Fruit fly (Drosophila melanogaster) whole organism, embryonic: ENCODE measurements around the gene Send1.

Experiments
- CG10543 ChIP-seq: fragments of 200-800 bp; sonication (Bioruptor generic); optimal IDR thresholded peaks from 3 replicates; lab custom pipeline; 2017; ENCODE audit warnings: missing biosample characterization, mild to moderate bottlenecking, missing genetic modification characterization, moderate library complexity
- CG12071 ChIP-seq: fragments of 200-800 bp; sonication (Bioruptor generic); optimal IDR thresholded peaks from 3 replicates; lab custom pipeline; 2018; ENCODE audit warnings: missing biosample characterization, mild to moderate bottlenecking, missing genetic modification characterization
- CG12769 ChIP-seq: fragments of 200-800 bp; sonication (Bioruptor generic); optimal IDR thresholded peaks from 2 replicates; lab custom pipeline; 2019; ENCODE audit warnings: missing biosample characterization, mild to moderate bottlenecking, missing genetic modification characterization, moderate library complexity
- CG13287 ChIP-seq: fragments of 200-800 bp; sonication (Bioruptor generic); IDR thresholded peaks from 2 replicates; pipeline ENCODE4 v1.3.6; 2022; ENCODE audit warnings: missing biosample characterization, missing genetic modification characterization; ENCODE audit not compliant: partially characterized antibody
- CG14710 ChIP-seq: fragments of 200-800 bp; sonication (Bioruptor generic); optimal IDR thresholded peaks from 3 replicates; lab custom pipeline; 2019; ENCODE audit warnings: missing biosample characterization, mild to moderate bottlenecking, missing genetic modification characterization, moderate library complexity
- CG15073 ChIP-seq: fragments of 200-800 bp; sonication (Bioruptor generic); optimal IDR thresholded peaks from 2 replicates; lab custom pipeline; 2016; ENCODE audit warnings: missing biosample characterization, missing genetic modification characterization
- CG15601 ChIP-seq: fragments of 200-800 bp; sonication (Bioruptor generic); optimal IDR thresholded peaks from 3 replicates; lab custom pipeline; 2019; ENCODE audit warnings: missing biosample characterization, mild to moderate bottlenecking, missing genetic modification characterization, moderate library complexity
- CG1603 ChIP-seq: fragments of 200-800 bp; sonication (Bioruptor generic); optimal IDR thresholded peaks from 2 replicates; lab custom pipeline; 2019; ENCODE audit warnings: missing biosample characterization, mild to moderate bottlenecking, missing genetic modification characterization, moderate library complexity
- CG17612 ChIP-seq: fragments of 200-800 bp; sonication (Bioruptor generic); IDR thresholded peaks from 2 replicates; pipeline ENCODE4 v1.3.6; 2022; ENCODE audit warnings: missing biosample characterization, missing genetic modification characterization
- CG2120 ChIP-seq: fragments of 200-800 bp; sonication (Bioruptor generic); optimal IDR thresholded peaks from 3 replicates; lab custom pipeline; 2016; ENCODE audit warnings: missing biosample characterization, missing genetic modification characterization
- CG2889 ChIP-seq: fragments of 200-800 bp; sonication (Bioruptor generic); IDR thresholded peaks from 3 replicates; pipeline ENCODE4 v1.3.6; 2022; ENCODE audit warnings: missing biosample characterization, missing genetic modification characterization
- CG33213 ChIP-seq: fragments of 200-800 bp; sonication (Bioruptor generic); optimal IDR thresholded peaks from 3 replicates; lab custom pipeline; 2016; ENCODE audit warnings: missing biosample characterization, missing genetic modification characterization
- CG3847 ChIP-seq: fragments of 200-800 bp; sonication (Bioruptor generic); IDR thresholded peaks from 2 replicates; pipeline ENCODE4 v1.3.6; 2022; ENCODE audit warnings: missing biosample characterization, missing genetic modification characterization
- CG6689 ChIP-seq: fragments of 200-800 bp; sonication (Bioruptor generic); IDR thresholded peaks from 2 replicates; pipeline ENCODE4 v1.3.6; 2022; ENCODE audit warnings: missing biosample characterization, missing genetic modification characterization
- CG6791 ChIP-seq: fragments of 200-800 bp; sonication (Bioruptor generic); IDR thresholded peaks from 3 replicates; pipeline ENCODE4 v1.3.6; 2022; ENCODE audit warnings: missing biosample characterization, missing genetic modification characterization; ENCODE audit not compliant: partially characterized antibody
- CG7372 ChIP-seq: fragments of 200-800 bp; sonication (Bioruptor generic); IDR thresholded peaks from 2 replicates; pipeline ENCODE4 v1.3.6; 2022; ENCODE audit warnings: missing biosample characterization, missing genetic modification characterization
- CG7963 ChIP-seq: fragments of 200-800 bp; sonication (Bioruptor generic); IDR thresholded peaks from 3 replicates; pipeline ENCODE4 v1.3.6; 2022; ENCODE audit warnings: missing biosample characterization, missing genetic modification characterization; ENCODE audit not compliant: partially characterized antibody
- CG8290 ChIP-seq, 3 experiments: fragments of 200-800 bp; sonication (Bioruptor generic); optimal IDR thresholded peaks; 2 replicates each; lab custom pipeline; 2016 to 2019; ENCODE audit warnings: missing biosample characterization in 3 of 3, missing genetic modification characterization in 3 of 3, mild to moderate bottlenecking in 2 of 3, moderate library complexity in 1 of 3
- CG9797 ChIP-seq: fragments of 200-800 bp; sonication (Bioruptor generic); optimal IDR thresholded peaks from 3 replicates; lab custom pipeline; 2018; ENCODE audit warnings: missing biosample characterization, mild to moderate bottlenecking, missing genetic modification characterization
- CHES-1-like ChIP-seq: fragments of 200-800 bp; sonication (Bioruptor generic); optimal IDR thresholded peaks from 2 replicates; lab custom pipeline; 2016; ENCODE audit warnings: missing biosample characterization, missing genetic modification characterization
- Deaf1 ChIP-seq: fragments of 200-800 bp; optimal IDR thresholded peaks from 3 replicates; lab custom pipeline; 2019; ENCODE audit warnings: missing biosample characterization, mild to moderate bottlenecking, missing genetic modification characterization, moderate library complexity
- E2f2 ChIP-seq: fragments of 200-800 bp; sonication (Bioruptor generic); IDR thresholded peaks from 2 replicates; pipeline ENCODE4 v1.3.6; 2022; ENCODE audit warnings: missing biosample characterization, missing genetic modification characterization
- ERR ChIP-seq: fragments of 200-800 bp; sonication (Bioruptor generic); optimal IDR thresholded peaks from 2 replicates; lab custom pipeline; 2016; ENCODE audit warnings: missing biosample characterization, missing genetic modification characterization
- Ets97D ChIP-seq: fragments of 200-800 bp; sonication (Bioruptor generic); optimal IDR thresholded peaks from 3 replicates; lab custom pipeline; 2016; ENCODE audit warnings: missing biosample characterization, missing genetic modification characterization
- HHEX ChIP-seq: fragments of 200-800 bp; sonication (Bioruptor generic); optimal IDR thresholded peaks from 3 replicates; lab custom pipeline; 2017; ENCODE audit warnings: missing biosample characterization, mild to moderate bottlenecking, missing genetic modification characterization, missing genetic modification reagents
- HLH4C ChIP-seq: fragments of 200-800 bp; sonication (Bioruptor generic); IDR thresholded peaks from 3 replicates; pipeline ENCODE4 v1.3.6; 2022; ENCODE audit warnings: missing biosample characterization, missing genetic modification characterization; ENCODE audit not compliant: partially characterized antibody
- Jarid2 ChIP-seq: fragments of 200-800 bp; sonication (Bioruptor generic); optimal IDR thresholded peaks from 3 replicates; lab custom pipeline; 2017; ENCODE audit warnings: mild to moderate bottlenecking, missing biosample characterization, missing genetic modification reagents, missing genetic modification characterization
- Myb ChIP-seq: fragments of 200-800 bp; sonication (Bioruptor generic); optimal IDR thresholded peaks from 2 replicates; lab custom pipeline; 2016; ENCODE audit warnings: missing biosample characterization, missing genetic modification characterization
- Neu2 ChIP-seq: fragments of 200-800 bp; sonication (Bioruptor generic); optimal IDR thresholded peaks from 3 replicates; lab custom pipeline; 2016; ENCODE audit warnings: missing biosample characterization, missing genetic modification characterization, borderline replicate concordance
- Sox100B ChIP-seq: fragments of 200-800 bp; sonication (Bioruptor generic); optimal IDR thresholded peaks from 3 replicates; lab custom pipeline; 2018; ENCODE audit warnings: missing biosample characterization, mild to moderate bottlenecking, missing genetic modification characterization
- Spps ChIP-seq: fragments of 200-800 bp; sonication (Bioruptor generic); optimal IDR thresholded peaks from 2 replicates; lab custom pipeline; 2018; ENCODE audit warnings: missing biosample characterization, mild to moderate bottlenecking, missing genetic modification characterization
- Stat92E ChIP-seq, 3 experiments: fragments of >200 bp in 2 of 3; fragments of 200-800 bp in 1 of 3; sonication (Bioruptor generic) in 1 of 3; optimal IDR thresholded peaks; 2 replicates each; lab custom pipeline; 2017 to 2019; ENCODE audit warnings: missing biosample characterization in 3 of 3, missing genetic modification characterization in 3 of 3, mild to moderate bottlenecking in 1 of 3, moderate library complexity in 1 of 3
- TFAM ChIP-seq: fragments of 200-800 bp; sonication (Bioruptor generic); optimal IDR thresholded peaks from 2 replicates; lab custom pipeline; 2017; ENCODE audit warnings: missing biosample characterization, missing genetic modification characterization, inconsistent platforms
- Tbp ChIP-seq: fragments of >200 bp; optimal IDR thresholded peaks from 2 replicates; lab custom pipeline; 2018; ENCODE audit warnings: missing biosample characterization, missing genetic modification characterization
- Usf ChIP-seq: fragments of 200-800 bp; sonication (Bioruptor generic); optimal IDR thresholded peaks from 2 replicates; lab custom pipeline; 2017; ENCODE audit warnings: missing genotype, missing biosample characterization, missing genetic modification characterization
- amos ChIP-seq: fragments of 200-800 bp; sonication (Bioruptor generic); IDR thresholded peaks from 2 replicates; pipeline ENCODE4 v1.3.6; 2022; ENCODE audit warnings: missing biosample characterization, missing genetic modification characterization; ENCODE audit not compliant: partially characterized antibody
- bigmax ChIP-seq: fragments of 200-800 bp; sonication (Bioruptor generic); optimal IDR thresholded peaks from 2 replicates; lab custom pipeline; 2018; ENCODE audit warnings: missing biosample characterization, mild to moderate bottlenecking, missing genetic modification characterization
- caup ChIP-seq: fragments of 200-800 bp; sonication (Bioruptor generic); optimal IDR thresholded peaks from 3 replicates; lab custom pipeline; 2017; ENCODE audit warnings: missing biosample characterization, mild to moderate bottlenecking, missing genetic modification characterization, moderate library complexity; ENCODE audit not compliant: severe bottlenecking
- cwo ChIP-seq: fragments of 200-800 bp; sonication (Bioruptor generic); optimal IDR thresholded peaks from 3 replicates; lab custom pipeline; 2017; ENCODE audit warnings: missing biosample characterization, missing genetic modification characterization, mild to moderate bottlenecking, moderate library complexity, missing genetic modification reagents
- fd96Cb ChIP-seq: fragments of 200-800 bp; sonication (Bioruptor generic); optimal IDR thresholded peaks from 2 replicates; lab custom pipeline; 2018; ENCODE audit warnings: missing biosample characterization, mild to moderate bottlenecking, missing genetic modification characterization, moderate library complexity
- hkb ChIP-seq, 2 experiments: fragments of 200-800 bp in 1 of 2; fragments of >200 bp in 1 of 2; sonication (Bioruptor generic) in 1 of 2; IDR thresholded peaks in 1 of 2; optimal IDR thresholded peaks in 1 of 2; 2 replicates each; pipeline versions ENCODE4 v1.3.6 to Lab custom; 2017 to 2022; ENCODE audit warnings: missing biosample characterization in 1 of 2, missing genetic modification characterization in 1 of 2
- phol ChIP-seq: fragments of 200-800 bp; sonication (Bioruptor generic); optimal IDR thresholded peaks from 3 replicates; lab custom pipeline; 2018; ENCODE audit warnings: missing biosample characterization, mild to moderate bottlenecking, missing genetic modification characterization, moderate library complexity
- stwl ChIP-seq: fragments of 200-800 bp; sonication (Bioruptor generic); optimal IDR thresholded peaks from 3 replicates; lab custom pipeline; 2018; ENCODE audit warnings: missing biosample characterization, mild to moderate bottlenecking, missing genetic modification characterization, moderate library complexity
- unc-4 ChIP-seq: fragments of 200-800 bp; sonication (Bioruptor generic); IDR thresholded peaks from 2 replicates; pipeline ENCODE4 v1.3.6; 2022; ENCODE audit warnings: missing biosample characterization, missing genetic modification characterization; ENCODE audit not compliant: partially characterized antibody
- usp ChIP-seq: fragments of >200 bp; optimal IDR thresholded peaks from 2 replicates; lab custom pipeline; 2017; ENCODE audit warnings: missing biosample characterization, missing genetic modification characterization
- zen2 ChIP-seq: fragments of 200-800 bp; sonication (Bioruptor generic); IDR thresholded peaks from 3 replicates; pipeline ENCODE4 v1.3.6; 2022; ENCODE audit warnings: missing biosample characterization, missing genetic modification characterization; ENCODE audit not compliant: partially characterized antibody

Gene Send1

dm6 chr2L:2220573-2221332 is 34.1 kb downstream of the Send1 start, which contains the start of gene papi:
Gene papi, plus strand, starts transcription at chr2L:2220748.
- TF ChIP-seq TFAM (GFP tag; lab: Kevin White, UChicago) (no peak), E2f2 (GFP tag; lab: Robert Waterston, UW) (peak; percentile 31; the same call in 1 of the 2 replicates), HHEX (GFP tag; lab: Kevin White, UChicago) (no peak), unc-4 (no peak), CG12769 (no peak), amos (GFP tag; lab: Robert Waterston, UW) (no peak; the same call in 1 of the 2 replicates), CG7372 (GFP tag; lab: Robert Waterston, UW) (no peak), CG17612 (GFP tag; lab: Robert Waterston, UW) (no peak), CG9797 (GFP tag; lab: Kevin White, UChicago) (peak; percentile 70), CHES-1-like (GFP tag; lab: Kevin White, UChicago) (peak; percentile 27), CG2120 (peak; percentile 38), ERR (GFP tag; lab: Kevin White, UChicago) (no peak), fd96Cb (no peak), CG8290 (GFP tag; optimal IDR thresholded peaks at IDR 0.05; lab: Kevin White, UChicago) (no peak), CG8290 (tag; optimal IDR thresholded peaks at IDR 0.05; lab: Kevin White, UChicago) (peak in 1 of 2 experiments; percentile 34), bigmax (no peak), Deaf1 (tag; lab: Kevin White, UChicago) (no peak), CG13287 (GFP tag; lab: Robert Waterston, UW) (0 out of 2 replicates have a peak, but pooled peaks have one; percentile 15), Jarid2 (GFP tag; lab: Kevin White, UChicago) (no peak), CG7963 (no peak), CG33213 (GFP tag; lab: Kevin White, UChicago) (no peak), CG15601 (tag; lab: Kevin White, UChicago) (no peak), Spps (tag; lab: Kevin White, UChicago) (no peak), CG2889 (GFP tag; lab: Robert Waterston, UW) (no peak), caup (GFP tag; lab: Kevin White, UChicago) (no peak), Sox100B (GFP tag; lab: Kevin White, UChicago) (no peak), Myb (peak; percentile 98), Ets97D (GFP tag; lab: Kevin White, UChicago) (peak; percentile 31), CG1603 (tag; lab: Kevin White, UChicago) (peak; percentile 34), usp (GFP tag; lab: Kevin White, UChicago) (no peak), CG15073 (no peak), CG6791 (GFP tag; lab: Robert Waterston, UW) (0 out of 3 replicates have a peak, but pooled peaks have one; percentile 21), HLH4C (GFP tag; lab: Robert Waterston, UW) (0 out of 3 replicates have a peak, but pooled peaks have one; percentile 13), phol (tag; lab: Kevin White, UChicago) (peak; percentile 3), hkb (optimal IDR thresholded peaks at IDR 0.05; lab: Kevin White, UChicago) (no peak), hkb (GFP tag; IDR thresholded peaks at IDR 0.05; lab: Robert Waterston, UW) (peak; percentile 9; the same call in 1 of the 2 replicates), stwl (tag; lab: Kevin White, UChicago) (peak; percentile 46), CG6689 (no peak), CG3847 (GFP tag; lab: Robert Waterston, UW) (no peak), cwo (GFP tag; lab: Kevin White, UChicago) (peak; percentile 66), CG14710 (tag; lab: Kevin White, UChicago) (peak; percentile 68), zen2 (GFP tag; lab: Robert Waterston, UW) (no peak), Usf (GFP tag; lab: Kevin White, UChicago) (no peak), CG10543 (GFP tag; lab: Kevin White, UChicago) (peak; percentile 38), Tbp (GFP tag; lab: Kevin White, UChicago) (no peak), Neu2 (GFP tag; lab: Kevin White, UChicago) (no peak), CG12071 (GFP tag; lab: Kevin White, UChicago) (no peak), Stat92E (GFP tag; optimal IDR thresholded peaks at IDR 0.05; lab: Kevin White, UChicago) (no peak)
